Fruit fly (Drosophila melanogaster) whole organism, embryonic: ENCODE results near the gene asun.

Source experiments
- CG10462 ChIP-seq: fragments of 200-800 bp; sonication (Bioruptor generic); optimal IDR thresholded peaks from 2 replicates; lab custom pipeline; 2016; ENCODE audit warnings: missing biosample characterization, missing genetic modification characterization
- CG11695 ChIP-seq: fragments of 200-800 bp; sonication (Bioruptor generic); IDR thresholded peaks from 3 replicates; pipeline ENCODE4 v1.3.6; 2022; ENCODE audit warnings: missing biosample characterization, missing genetic modification characterization
- CG1233 ChIP-seq: fragments of 200-800 bp; sonication (Bioruptor generic); optimal IDR thresholded peaks from 4 replicates; lab custom pipeline; 2018; ENCODE audit warnings: missing biosample characterization, mild to moderate bottlenecking, missing genetic modification characterization
- CG14050 ChIP-seq: fragments of 200-800 bp; sonication (Bioruptor generic); IDR thresholded peaks from 3 replicates; pipeline ENCODE4 v1.3.6; 2022; ENCODE audit warnings: missing biosample characterization, missing genetic modification characterization
- CG1529 ChIP-seq: fragments of 200-800 bp; sonication (Bioruptor generic); optimal IDR thresholded peaks from 3 replicates; lab custom pipeline; 2018; ENCODE audit warnings: missing biosample characterization, missing genetic modification characterization
- CG15514 ChIP-seq: fragments of 200-800 bp; sonication (Bioruptor generic); optimal IDR thresholded peaks from 3 replicates; lab custom pipeline; 2017; ENCODE audit warnings: missing biosample characterization, missing genetic modification characterization, mild to moderate bottlenecking, moderate library complexity, missing genetic modification reagents
- CG1602 ChIP-seq: fragments of 200-800 bp; sonication (Bioruptor generic); optimal IDR thresholded peaks from 3 replicates; lab custom pipeline; 2016; ENCODE audit warnings: missing biosample characterization, missing genetic modification characterization
- CG16813 ChIP-seq: fragments of 200-800 bp; sonication (Bioruptor generic); IDR thresholded peaks from 3 replicates; pipeline ENCODE4 v1.3.6; 2022; ENCODE audit warnings: missing biosample characterization, missing genetic modification characterization; ENCODE audit not compliant: partially characterized antibody
- CG17612 ChIP-seq: fragments of 200-800 bp; sonication (Bioruptor generic); IDR thresholded peaks from 2 replicates; pipeline ENCODE4 v1.3.6; 2022; ENCODE audit warnings: missing biosample characterization, missing genetic modification characterization
- CG18764 ChIP-seq: fragments of 200-800 bp; sonication (Bioruptor generic); optimal IDR thresholded peaks from 3 replicates; lab custom pipeline; 2016; ENCODE audit warnings: missing biosample characterization, missing genetic modification characterization
- CG2199 ChIP-seq: fragments of 200-800 bp; sonication (Bioruptor generic); IDR thresholded peaks from 3 replicates; pipeline ENCODE4 v1.3.6; 2022; ENCODE audit warnings: missing biosample characterization, missing genetic modification characterization
- CG3163 ChIP-seq: fragments of 200-800 bp; sonication (Bioruptor generic); optimal IDR thresholded peaks from 3 replicates; lab custom pipeline; 2016; ENCODE audit warnings: missing biosample characterization, missing genetic modification characterization
- CG3726 ChIP-seq: fragments of 200-800 bp; sonication (Bioruptor generic); IDR thresholded peaks from 3 replicates; pipeline ENCODE4, ENCODE4 v1.3.6; 2022; ENCODE audit warnings: missing biosample characterization, missing genetic modification characterization
- CG4424 ChIP-seq: fragments of 200-800 bp; sonication (Bioruptor generic); optimal IDR thresholded peaks from 3 replicates; lab custom pipeline; 2016; ENCODE audit warnings: missing biosample characterization, missing genetic modification characterization
- CG4820 ChIP-seq: fragments of 200-800 bp; sonication (Bioruptor generic); optimal IDR thresholded peaks from 3 replicates; lab custom pipeline; 2016; ENCODE audit warnings: missing biosample characterization, missing genetic modification characterization
- CG6765 ChIP-seq: fragments of 200-800 bp; sonication (Bioruptor generic); optimal IDR thresholded peaks from 3 replicates; lab custom pipeline; 2017; ENCODE audit warnings: missing biosample characterization, mild to moderate bottlenecking, missing genetic modification characterization
- CG6813 ChIP-seq: fragments of 200-800 bp; sonication (Bioruptor generic); optimal IDR thresholded peaks from 2 replicates; lab custom pipeline; 2017; ENCODE audit warnings: missing biosample characterization, missing genetic modification characterization, mild to moderate bottlenecking, moderate library complexity, missing genetic modification reagents
- CG7357 ChIP-seq: fragments of 200-800 bp; sonication (Bioruptor generic); IDR thresholded peaks from 3 replicates; pipeline ENCODE4 v1.3.6; 2022; ENCODE audit warnings: missing biosample characterization, missing genetic modification characterization
- CG7839 ChIP-seq: fragments of 200-800 bp; sonication (Bioruptor generic); optimal IDR thresholded peaks from 3 replicates; lab custom pipeline; 2018; ENCODE audit warnings: missing biosample characterization, mild to moderate bottlenecking, missing genetic modification characterization, moderate library complexity
- CG8478 ChIP-seq: fragments of >200 bp; optimal IDR thresholded peaks from 2 replicates; lab custom pipeline; 2018
- CG8924 ChIP-seq: fragments of 200-800 bp; optimal IDR thresholded peaks from 3 replicates; lab custom pipeline; 2019; ENCODE audit warnings: missing biosample characterization, mild to moderate bottlenecking, missing genetic modification characterization, moderate library complexity
- CkIIα-i1 ChIP-seq: fragments of 200-800 bp; sonication (Bioruptor generic); IDR thresholded peaks from 2 replicates; pipeline ENCODE4 v1.3.6; 2022; ENCODE audit warnings: missing biosample characterization, missing genetic modification characterization
- CrebB ChIP-seq: fragments of 200-800 bp; sonication (Bioruptor generic); optimal IDR thresholded peaks from 3 replicates; lab custom pipeline; 2018; ENCODE audit warnings: missing biosample characterization, mild to moderate bottlenecking, missing genetic modification characterization
- Dll ChIP-seq: fragments of 200-800 bp; sonication (Bioruptor generic); IDR thresholded peaks from 4 replicates; pipeline ENCODE4 v1.3.6; 2022; ENCODE audit warnings: missing biosample characterization, missing genetic modification characterization; ENCODE audit not compliant: partially characterized antibody
- ERR ChIP-seq: fragments of 200-800 bp; sonication (Bioruptor generic); optimal IDR thresholded peaks from 2 replicates; lab custom pipeline; 2016; ENCODE audit warnings: missing biosample characterization, missing genetic modification characterization
- H15 ChIP-seq: fragments of 200-800 bp; sonication (Bioruptor generic); IDR thresholded peaks from 3 replicates; pipeline ENCODE4 v1.3.6; 2022; ENCODE audit warnings: missing biosample characterization, missing genetic modification characterization
- Hsf ChIP-seq: fragments of 200-800 bp; sonication (Bioruptor generic); optimal IDR thresholded peaks from 3 replicates; lab custom pipeline; 2016; ENCODE audit warnings: missing biosample characterization, missing genetic modification characterization
- Mad ChIP-seq: fragments of 200-800 bp; sonication (Bioruptor generic); optimal IDR thresholded peaks from 2 replicates; lab custom pipeline; 2016; ENCODE audit warnings: missing biosample characterization, missing genetic modification characterization
- NK7.1 ChIP-seq: fragments of 200-800 bp; sonication (Bioruptor generic); optimal IDR thresholded peaks from 3 replicates; lab custom pipeline; 2016; ENCODE audit warnings: missing biosample characterization, missing genetic modification characterization
- Six4 ChIP-seq: fragments of 200-800 bp; sonication (Bioruptor generic); optimal IDR thresholded peaks from 2 replicates; lab custom pipeline; 2016; ENCODE audit warnings: missing biosample characterization, missing genetic modification characterization
- Usf ChIP-seq: fragments of 200-800 bp; sonication (Bioruptor generic); optimal IDR thresholded peaks from 2 replicates; lab custom pipeline; 2017; ENCODE audit warnings: missing genotype, missing biosample characterization, missing genetic modification characterization
- Xbp1 ChIP-seq: fragments of 200-800 bp; sonication (Bioruptor generic); optimal IDR thresholded peaks from 3 replicates; lab custom pipeline; 2016; ENCODE audit warnings: missing biosample characterization, mild to moderate bottlenecking, missing genetic modification characterization
- YL-1 ChIP-seq: fragments of 200-800 bp; sonication (Bioruptor generic); optimal IDR thresholded peaks from 3 replicates; lab custom pipeline; 2017; ENCODE audit warnings: missing biosample characterization, mild to moderate bottlenecking, missing genetic modification characterization
- bab2 ChIP-seq: fragments of 200-800 bp; sonication (Bioruptor generic); optimal IDR thresholded peaks from 2 replicates; lab custom pipeline; 2016; ENCODE audit warnings: missing biosample characterization, missing genetic modification characterization
- danr ChIP-seq: fragments of 200-800 bp; sonication (Bioruptor generic); IDR thresholded peaks from 2 replicates; pipeline ENCODE4 v1.3.6; 2022; ENCODE audit warnings: missing biosample characterization, missing genetic modification characterization
- dimm ChIP-seq: fragments of 200-800 bp; sonication (Bioruptor generic); IDR thresholded peaks from 2 replicates; pipeline ENCODE4 v1.3.6; 2022; ENCODE audit warnings: missing biosample characterization, missing genetic modification characterization
- dmrt11E ChIP-seq: fragments of 200-800 bp; sonication (Bioruptor generic); optimal IDR thresholded peaks from 3 replicates; lab custom pipeline; 2018; ENCODE audit warnings: missing biosample characterization, mild to moderate bottlenecking, missing genetic modification characterization, moderate library complexity
- dmrt99B ChIP-seq: fragments of 200-800 bp; sonication (Bioruptor generic); optimal IDR thresholded peaks from 2 replicates; lab custom pipeline; 2018; ENCODE audit warnings: missing biosample characterization, mild to moderate bottlenecking, missing genetic modification characterization, moderate library complexity
- dpn ChIP-seq, 2 experiments: fragments of 200-800 bp; sonication (Bioruptor generic); optimal IDR thresholded peaks; 3 replicates each; lab custom pipeline; 2016; ENCODE audit warnings: missing biosample characterization in 2 of 2, missing genetic modification characterization in 2 of 2
- eve ChIP-seq, 2 experiments: fragments of >200 bp; optimal IDR thresholded peaks; 2 replicates each; lab custom pipeline; 2017; ENCODE audit warnings: missing biosample characterization in 2 of 2, missing genetic modification characterization in 2 of 2
- ewg ChIP-seq: fragments of 200-800 bp; sonication (Bioruptor generic); optimal IDR thresholded peaks from 3 replicates; lab custom pipeline; 2017; ENCODE audit warnings: mild to moderate bottlenecking, missing biosample characterization, missing genetic modification reagents, missing genetic modification characterization
- exex ChIP-seq: fragments of 200-800 bp; sonication (Bioruptor generic); optimal IDR thresholded peaks from 4 replicates; lab custom pipeline; 2018; ENCODE audit warnings: missing biosample characterization, mild to moderate bottlenecking, missing genetic modification characterization, moderate library complexity
- gcm ChIP-seq: fragments of 200-800 bp; sonication (Bioruptor generic); optimal IDR thresholded peaks from 2 replicates; lab custom pipeline; 2019; ENCODE audit warnings: missing biosample characterization, mild to moderate bottlenecking, missing genetic modification characterization, moderate library complexity
- kni ChIP-seq: fragments of 200-800 bp; sonication (Bioruptor generic); optimal IDR thresholded peaks from 3 replicates; lab custom pipeline; 2017; ENCODE audit warnings: mild to moderate bottlenecking, missing biosample characterization, missing genetic modification reagents, missing genetic modification characterization
- lov ChIP-seq, 2 experiments: fragments of 200-800 bp in 1 of 2; fragments of >200 bp in 1 of 2; sonication (Bioruptor generic) in 1 of 2; IDR thresholded peaks in 1 of 2; optimal IDR thresholded peaks in 1 of 2; 2 replicates in 1 of 2; 3 replicates in 1 of 2; pipeline versions ENCODE4 v1.3.6 to Lab custom; 2017 to 2022; ENCODE audit warnings: missing biosample characterization in 1 of 2, missing genetic modification characterization in 1 of 2
- pfk ChIP-seq: fragments of 200-800 bp; sonication (Bioruptor generic); optimal IDR thresholded peaks from 2 replicates; lab custom pipeline; 2018; ENCODE audit warnings: missing biosample characterization, mild to moderate bottlenecking, missing genetic modification characterization, moderate library complexity
- prd ChIP-seq, 3 experiments: fragments of >200 bp in 2 of 3; fragments of 200-800 bp in 1 of 3; sonication (Bioruptor generic) in 1 of 3; optimal IDR thresholded peaks in 2 of 3; IDR thresholded peaks in 1 of 3; 2 replicates in 2 of 3; 3 replicates in 1 of 3; pipeline versions ENCODE4 v1.3.6 to Lab custom; 2017 to 2022; ENCODE audit warnings: missing biosample characterization in 1 of 3, missing genetic modification characterization in 1 of 3
- shn ChIP-seq: fragments of 200-800 bp; sonication (Bioruptor generic); optimal IDR thresholded peaks from 3 replicates; lab custom pipeline; 2016; ENCODE audit warnings: missing biosample characterization, missing genetic modification characterization
- sug ChIP-seq: fragments of 200-800 bp; optimal IDR thresholded peaks from 2 replicates; lab custom pipeline; 2019; ENCODE audit warnings: missing biosample characterization, mild to moderate bottlenecking, missing genetic modification characterization, moderate library complexity
- wdn ChIP-seq: fragments of 200-800 bp; sonication (Bioruptor generic); IDR thresholded peaks from 2 replicates; pipeline ENCODE4 v1.3.6; 2022; ENCODE audit warnings: missing biosample characterization, missing genetic modification characterization
- wek ChIP-seq: fragments of 200-800 bp; sonication (Bioruptor generic); optimal IDR thresholded peaks from 3 replicates; lab custom pipeline; 2018; ENCODE audit warnings: missing biosample characterization, mild to moderate bottlenecking, missing genetic modification characterization, moderate library complexity

Gene asun

dm6 chr3R:16242461-16242934 lies 21.6 kb upstream of the asun start (continued):
- TF ChIP-seq H15 (no peak), CG14050 (no peak), Dll (GFP tag; lab: Robert Waterston, UW) (no peak), Mad (GFP tag; lab: Kevin White, UChicago) (no peak), CG1233 (GFP tag; lab: Kevin White, UChicago) (no peak), dmrt11E (tag; lab: Kevin White, UChicago) (no peak), CG3163 (peak; percentile 42), kni (GFP tag; lab: Kevin White, UChicago) (peak; percentile 100), wdn (no peak), pfk (GFP tag; lab: Kevin White, UChicago) (peak; percentile 83), CG11695 (GFP tag; lab: Robert Waterston, UW) (no peak), prd (optimal IDR thresholded peaks at IDR 0.05; lab: Kevin White, UChicago) (no peak), prd (GFP tag; IDR thresholded peaks at IDR 0.05; lab: Robert Waterston, UW) (no peak), exex (tag; lab: Kevin White, UChicago) (peak; percentile 10), CG17612 (GFP tag; lab: Robert Waterston, UW) (no peak), sug (peak; percentile 86), dpn (GFP tag; optimal IDR thresholded peaks at IDR 0.05; lab: Kevin White, UChicago) (peak in 1 of 2 experiments; percentile 19), eve (GFP tag; optimal IDR thresholded peaks at IDR 0.05; lab: Kevin White, UChicago) (no peak), CG7839 (tag; lab: Kevin White, UChicago) (peak; percentile 44), ewg (GFP tag; lab: Kevin White, UChicago) (peak; percentile 50), CkIIα-i1 (GFP tag; lab: Robert Waterston, UW) (no peak), Usf (no peak), wek (GFP tag; lab: Kevin White, UChicago) (peak; percentile 10), CG10462 (GFP tag; lab: Kevin White, UChicago) (peak; percentile 26), Hsf (GFP tag; lab: Kevin White, UChicago) (no peak), danr (no peak), CG4820 (no peak), CG16813 (GFP tag; lab: Robert Waterston, UW) (no peak), CG7357 (no peak), CG4424 (GFP tag; lab: Kevin White, UChicago) (no peak), CG1602 (GFP tag; lab: Kevin White, UChicago) (no peak), YL-1 (GFP tag; lab: Kevin White, UChicago) (no peak), dimm (no peak), dmrt99B (peak; percentile 20), CG8924 (peak; percentile 72), CG6765 (peak; percentile 35), CG8478 (lab: Kevin White, UChicago) (peak; percentile 99), CG2199 (GFP tag; lab: Robert Waterston, UW) (no peak), lov (optimal IDR thresholded peaks at IDR 0.05; lab: Kevin White, UChicago) (no peak), lov (GFP tag; IDR thresholded peaks at IDR 0.05; lab: Robert Waterston, UW) (no peak), ERR (GFP tag; lab: Kevin White, UChicago) (peak; percentile 80), CG6813 (GFP tag; lab: Kevin White, UChicago) (peak; percentile 20), shn (GFP tag; lab: Kevin White, UChicago) (peak; percentile 36), CG18764 (GFP tag; lab: Kevin White, UChicago) (no peak), CG15514 (GFP tag; lab: Kevin White, UChicago) (peak; percentile 65), gcm (GFP tag; lab: Kevin White, UChicago) (peak; percentile 90), bab2 (GFP tag; lab: Kevin White, UChicago) (no peak), CrebB (peak; percentile 70), Xbp1 (GFP tag; lab: Kevin White, UChicago) (peak; percentile 28), Six4 (no peak), CG3726 (GFP tag; lab: Robert Waterston, UW) (no peak), CG1529 (no peak), NK7.1 (peak; percentile 36)
